Worm (Caenorhabditis elegans) whole organism, young adult: ENCODE data around the gene str-44.

Experiments used
- B0019.2 ChIP-seq: fragments of 200-800 bp; sonication (Bioruptor generic); conservative IDR thresholded peaks from 2 replicates; pipeline ENCODE4 v1.3.6; 2022; ENCODE audit warnings: missing genetic modification reagents, missing genetic modification characterization, missing compliant biosample characterization
- F23B12.7 ChIP-seq: sonication (generic microtip); optimal IDR thresholded peaks from 2 replicates; lab custom pipeline; 2017; ENCODE audit warnings: missing genetic modification characterization, mild to moderate bottlenecking, missing compliant biosample characterization, antibody characterized with exemption, moderate library complexity; ENCODE audit not compliant: insufficient read depth
- ama-1 ChIP-seq, 3 experiments: fragments of 150-350 bp in 1 of 3; sonication (generic microtip) in 2 of 3; optimal IDR thresholded peaks; 2 replicates each; lab custom pipeline; 2014 to 2018; ENCODE audit warnings: missing biosample characterization in 2 of 3, missing genetic modification characterization in 2 of 3, missing genetic modification reagents in 2 of 3
- cebp-1 ChIP-seq, 2 experiments: fragments of 200-800 bp in 1 of 2; sonication (Bioruptor generic) in 1 of 2; sonication (generic microtip) in 1 of 2; IDR thresholded peaks in 1 of 2; optimal IDR thresholded peaks in 1 of 2; 2 replicates each; pipeline versions ENCODE4 v1.3.6 to Lab custom; 2017 to 2022; ENCODE audit warnings: missing compliant biosample characterization in 2 of 2, missing genetic modification characterization in 2 of 2, mild to moderate bottlenecking in 1 of 2, missing genetic modification reagents in 1 of 2, moderate library complexity in 1 of 2
- ekl-4 ChIP-seq: fragments of 200-800 bp; sonication (Bioruptor generic); IDR thresholded peaks from 2 replicates; pipeline ENCODE4 v1.3.6; 2022; ENCODE audit warnings: missing genetic modification reagents, missing genetic modification characterization, missing compliant biosample characterization
- hlh-26 ChIP-seq: fragments of 200-800 bp; sonication (Bioruptor generic); conservative IDR thresholded peaks from 2 replicates; pipeline ENCODE4 v1.3.6; 2022; ENCODE audit warnings: missing genetic modification reagents, missing genetic modification characterization, missing compliant biosample characterization
- lsy-27 ChIP-seq: sonication (generic microtip); optimal IDR thresholded peaks from 2 replicates; lab custom pipeline; 2017; ENCODE audit warnings: missing genetic modification characterization, mild to moderate bottlenecking, missing compliant biosample characterization, antibody characterized with exemption, missing genotype, borderline replicate concordance; ENCODE audit not compliant: insufficient read depth
- nfya-1 ChIP-seq: sonication (generic microtip); optimal IDR thresholded peaks from 2 replicates; lab custom pipeline; 2017; ENCODE audit warnings: antibody characterized with exemption, missing compliant biosample characterization, missing genetic modification characterization, borderline replicate concordance; ENCODE audit not compliant: insufficient read depth
- snpc-1.3 ChIP-seq: sonication (generic microtip); optimal IDR thresholded peaks from 2 replicates; lab custom pipeline; 2017; ENCODE audit warnings: missing genetic modification characterization, mild to moderate bottlenecking, missing compliant biosample characterization, antibody characterized with exemption, moderate library complexity, missing genotype, missing genetic modification reagents; ENCODE audit not compliant: insufficient read depth
- snpc-4 ChIP-seq, 5 experiments: fragments of 150-350 bp in 1 of 5; sonication (generic microtip) in 4 of 5; optimal IDR thresholded peaks; 2 replicates each; lab custom pipeline; 2014 to 2018; ENCODE audit warnings: missing genetic modification characterization in 5 of 5, missing biosample characterization in 3 of 5, antibody characterized with exemption in 2 of 5, mild to moderate bottlenecking in 2 of 5, missing compliant biosample characterization in 2 of 5, missing genotype in 2 of 5, moderate library complexity in 2 of 5, missing genetic modification reagents in 1 of 5
- tbp1 ChIP-seq: fragments of 200-800 bp; sonication (Bioruptor generic); optimal IDR thresholded peaks from 2 replicates; lab custom pipeline; 2018; ENCODE audit warnings: mild to moderate bottlenecking, missing genetic modification characterization, missing compliant biosample characterization
- unc-62 ChIP-seq: fragments of 150-350 bp; optimal IDR thresholded peaks from 2 replicates; lab custom pipeline; 2014; ENCODE audit warnings: missing biosample characterization, missing genetic modification reagents, missing genetic modification characterization

DNA sequence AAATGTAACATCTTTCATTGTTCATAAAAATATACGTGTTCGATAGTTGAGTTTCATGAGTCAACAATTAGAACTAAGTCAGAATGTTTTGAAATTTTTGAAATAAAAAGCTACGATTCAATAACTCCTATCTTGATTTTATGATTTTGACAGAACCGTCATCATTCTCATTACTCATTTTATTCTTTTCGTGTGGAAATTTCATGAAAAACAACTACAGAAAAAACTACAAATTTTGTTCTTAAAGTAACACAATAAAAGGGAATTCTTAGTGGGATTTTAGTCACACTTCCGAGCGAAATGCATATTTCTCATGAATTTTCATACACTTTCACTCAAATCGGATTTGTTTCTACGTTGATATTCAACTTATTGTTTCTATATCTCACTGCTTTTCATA lies at the start of gene str-44:
- TF ChIP-seq tbp1 = no peak
- TF ChIP-seq F23B12.7 = no peak
- no peak for TF ChIP-seq ama-1 (optimal IDR thresholded peaks at IDR 0.05; lab: Kevin White, UChicago)
- no peak for TF ChIP-seq ama-1 (GFP tag; optimal IDR thresholded peaks at IDR 0.05; lab: Kevin White, UChicago)
- no peak for TF ChIP-seq snpc-4 (GFP tag; optimal IDR thresholded peaks at IDR 0.05; lab: Kevin White, UChicago)
- no peak for TF ChIP-seq snpc-4 (tag; optimal IDR thresholded peaks at IDR 0.05; lab: Kevin White, UChicago)
- TF ChIP-seq B0019.2 (GFP tag; lab: Robert Waterston, UW) = no peak
- no peak for TF ChIP-seq unc-62 (GFP tag; lab: Kevin White, UChicago)
- TF ChIP-seq hlh-26 = no peak
- TF ChIP-seq ekl-4 (GFP tag; lab: Robert Waterston, UW) = no peak
- no peak for TF ChIP-seq snpc-1.3 (tag; lab: Kevin White, UChicago)
- no peak for TF ChIP-seq lsy-27 (tag; lab: Kevin White, UChicago)
- TF ChIP-seq cebp-1 (GFP tag; IDR thresholded peaks at IDR 0.05; lab: Robert Waterston, UW) = no peak
- TF ChIP-seq cebp-1 (tag; optimal IDR thresholded peaks at IDR 0.05; lab: Kevin White, UChicago) = no peak
- TF ChIP-seq nfya-1 (tag; lab: Kevin White, UChicago) = no peak
